Worm (Caenorhabditis elegans): ENCODE results near the gene acs-10.

DNA sequence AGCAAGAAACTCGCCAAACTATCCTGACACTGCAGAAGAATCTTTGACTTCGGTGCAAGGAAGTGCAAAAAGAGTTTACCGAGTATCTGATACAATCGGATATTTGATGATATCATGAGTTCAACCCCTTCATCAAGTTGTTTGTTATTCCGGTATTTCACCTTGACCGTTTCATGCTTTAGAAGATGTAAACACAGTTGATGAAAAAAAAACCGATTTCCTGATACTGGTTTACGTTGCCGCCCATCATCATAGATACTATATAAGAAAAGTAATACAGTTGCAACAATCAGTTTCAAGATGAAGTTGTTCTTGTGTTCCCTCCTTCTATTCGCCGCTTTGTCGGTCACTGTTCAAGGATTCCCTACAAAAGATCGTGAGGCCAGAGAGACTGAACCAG, 38.8 kb upstream of the acs-10 start, which contains the start of gene H39E23.3:
- TF ChIP-seq med-1 (GFP tag; optimal IDR thresholded peaks at IDR 0.05; ENCODE audit: insufficient read depth), result no peak
- TF ChIP-seq flt-1 (GFP tag; IDR thresholded peaks at IDR 0.05), result no peak
- no peak for TF ChIP-seq ztf-29 (GFP tag; IDR thresholded peaks at IDR 0.05)
- TF ChIP-seq ztf-23 (GFP tag; IDR thresholded peaks at IDR 0.05), result no peak
- no peak for TF ChIP-seq T22C8.4 (GFP tag; IDR thresholded peaks at IDR 0.05)
- TF ChIP-seq ref-1 (GFP tag; conservative IDR thresholded peaks at IDR 0.05), result no peak
- TF ChIP-seq cog-1 (tag; optimal IDR thresholded peaks at IDR 0.05), result no peak
